Worm (Caenorhabditis elegans) whole organism, young adult: ENCODE data around the gene C47E12.13.

ENCODE experiments used
- B0336.3 ChIP-seq: fragments of 200-800 bp; sonication (Bioruptor generic); IDR thresholded peaks from 2 replicates; pipeline ENCODE4 v1.3.6; 2022; ENCODE audit warnings: missing genetic modification characterization, missing compliant biosample characterization
- C06A6.2 ChIP-seq: fragments of 200-800 bp; sonication (Bioruptor generic); conservative IDR thresholded peaks from 2 replicates; pipeline ENCODE4 v1.3.6; 2022; ENCODE audit warnings: missing genetic modification characterization, missing compliant biosample characterization
- C17E4.6 ChIP-seq: fragments of 200-800 bp; sonication (Bioruptor generic); IDR thresholded peaks from 2 replicates; pipeline ENCODE4 v1.3.6; 2022; ENCODE audit warnings: missing genetic modification reagents, missing genetic modification characterization, missing compliant biosample characterization
- D2030.7 ChIP-seq: fragments of 200-800 bp; sonication (Bioruptor generic); IDR thresholded peaks from 2 replicates; pipeline ENCODE4 v1.3.6; 2022; ENCODE audit warnings: missing genetic modification reagents, missing genetic modification characterization, missing compliant biosample characterization
- F10E7.11 ChIP-seq: sonication (generic microtip); optimal IDR thresholded peaks from 2 replicates; lab custom pipeline; 2017; ENCODE audit warnings: mild to moderate bottlenecking, missing genetic modification characterization, moderate library complexity, missing compliant biosample characterization
- F23B12.7 ChIP-seq: sonication (generic microtip); optimal IDR thresholded peaks from 2 replicates; lab custom pipeline; 2017; ENCODE audit warnings: missing genetic modification characterization, mild to moderate bottlenecking, missing compliant biosample characterization, antibody characterized with exemption, moderate library complexity; ENCODE audit not compliant: insufficient read depth
- F55B11.4 ChIP-seq: sonication (generic microtip); optimal IDR thresholded peaks from 2 replicates; lab custom pipeline; 2016; ENCODE audit warnings: missing compliant biosample characterization, missing genetic modification characterization, borderline replicate concordance; ENCODE audit not compliant: insufficient read depth
- F57A8.1 ChIP-seq: fragments of 200-800 bp; sonication (Bioruptor generic); optimal IDR thresholded peaks from 2 replicates; lab custom pipeline; 2018; ENCODE audit warnings: mild to moderate bottlenecking, missing genetic modification characterization, moderate library complexity, missing compliant biosample characterization
- F57C9.4 ChIP-seq: sonication (generic microtip); optimal IDR thresholded peaks from 2 replicates; lab custom pipeline; 2017; ENCODE audit warnings: mild to moderate bottlenecking, missing genetic modification characterization, missing compliant biosample characterization
- K12H6.12 ChIP-seq: fragments of 200-800 bp; sonication (Bioruptor generic); optimal IDR thresholded peaks from 2 replicates; lab custom pipeline; 2018; ENCODE audit warnings: mild to moderate bottlenecking, missing genetic modification characterization, missing compliant biosample characterization
- Y53G8AR.9 ChIP-seq: fragments of 200-800 bp; sonication (Bioruptor generic); conservative IDR thresholded peaks from 2 replicates; pipeline ENCODE4 v1.3.6; 2022; ENCODE audit warnings: missing genetic modification reagents, missing genetic modification characterization, missing compliant biosample characterization
- Y95B8A.8 ChIP-seq: fragments of 200-800 bp; sonication (Bioruptor generic); IDR thresholded peaks from 2 replicates; pipeline ENCODE4 v1.3.6; 2022; ENCODE audit warnings: missing genetic modification reagents, missing genetic modification characterization, missing compliant biosample characterization
- akir-1 ChIP-seq: fragments of 200-800 bp; sonication (Bioruptor generic); optimal IDR thresholded peaks from 2 replicates; lab custom pipeline; 2018; ENCODE audit warnings: mild to moderate bottlenecking, missing genetic modification characterization, moderate library complexity, missing compliant biosample characterization
- ama-1 ChIP-seq, 3 experiments: fragments of 150-350 bp in 1 of 3; sonication (generic microtip) in 2 of 3; optimal IDR thresholded peaks; 2 replicates each; lab custom pipeline; 2014 to 2018; ENCODE audit warnings: missing biosample characterization in 2 of 3, missing genetic modification characterization in 2 of 3, missing genetic modification reagents in 2 of 3
- atf-7 ChIP-seq: sonication (generic microtip); optimal IDR thresholded peaks from 2 replicates; lab custom pipeline; 2017; ENCODE audit warnings: mild to moderate bottlenecking, missing genetic modification characterization, missing compliant biosample characterization
- attf-3 ChIP-seq: fragments of 200-800 bp; sonication (Bioruptor generic); conservative IDR thresholded peaks from 2 replicates; pipeline ENCODE4 v1.3.6; 2022; ENCODE audit warnings: missing genetic modification reagents, missing genetic modification characterization, missing compliant biosample characterization
- attf-5 ChIP-seq: fragments of 200-800 bp; sonication (Bioruptor generic); optimal IDR thresholded peaks from 2 replicates; lab custom pipeline; 2018; ENCODE audit warnings: mild to moderate bottlenecking, missing genetic modification characterization, missing compliant biosample characterization
- ceh-27 ChIP-seq: fragments of 200-800 bp; sonication (Bioruptor generic); optimal IDR thresholded peaks from 2 replicates; lab custom pipeline; 2018; ENCODE audit warnings: mild to moderate bottlenecking, missing genetic modification characterization, moderate library complexity, missing compliant biosample characterization
- dox-1 ChIP-seq: fragments of 200-800 bp; sonication (Bioruptor generic); IDR thresholded peaks from 2 replicates; pipeline ENCODE4 v1.3.6; 2022; ENCODE audit warnings: missing genetic modification reagents, missing genetic modification characterization, missing compliant biosample characterization
- dpff-1 ChIP-seq: sonication (generic microtip); optimal IDR thresholded peaks from 2 replicates; lab custom pipeline; 2017; ENCODE audit warnings: mild to moderate bottlenecking, missing genetic modification characterization, missing compliant biosample characterization
- egl-44 ChIP-seq: fragments of 200-800 bp; sonication (Bioruptor generic); IDR thresholded peaks from 2 replicates; pipeline ENCODE4 v1.3.6; 2022; ENCODE audit warnings: missing genetic modification reagents, missing genetic modification characterization, missing compliant biosample characterization
- ekl-4 ChIP-seq: fragments of 200-800 bp; sonication (Bioruptor generic); IDR thresholded peaks from 2 replicates; pipeline ENCODE4 v1.3.6; 2022; ENCODE audit warnings: missing genetic modification reagents, missing genetic modification characterization, missing compliant biosample characterization
- ets-4 ChIP-seq: fragments of 200-800 bp; sonication (Bioruptor generic); optimal IDR thresholded peaks from 2 replicates; lab custom pipeline; 2018; ENCODE audit warnings: mild to moderate bottlenecking, missing genetic modification characterization, missing compliant biosample characterization
- fkh-3 ChIP-seq: sonication (generic microtip); optimal IDR thresholded peaks from 2 replicates; lab custom pipeline; 2016; ENCODE audit warnings: mild to moderate bottlenecking, missing genetic modification characterization, missing compliant biosample characterization
- him-1 ChIP-seq: sonication (generic microtip); optimal IDR thresholded peaks from 2 replicates; lab custom pipeline; 2016; ENCODE audit warnings: missing genotype, missing genetic modification reagents, missing genetic modification characterization, missing compliant biosample characterization
- hlh-12 ChIP-seq: sonication (generic microtip); optimal IDR thresholded peaks from 2 replicates; lab custom pipeline; 2016; ENCODE audit warnings: missing genetic modification characterization, missing compliant biosample characterization
- hsf-1 ChIP-seq: fragments of 200-800 bp; sonication (Bioruptor generic); IDR thresholded peaks from 2 replicates; pipeline ENCODE4 v1.3.6; 2022; ENCODE audit warnings: missing genetic modification reagents, missing genetic modification characterization, missing compliant biosample characterization
- let-526 ChIP-seq: fragments of 200-800 bp; sonication (Bioruptor generic); IDR thresholded peaks from 2 replicates; pipeline ENCODE4 v1.3.6; 2022; ENCODE audit warnings: missing genetic modification reagents, missing genetic modification characterization, missing compliant biosample characterization
- let-607 ChIP-seq, 2 experiments: fragments of 200-800 bp in 1 of 2; sonication (Bioruptor generic) in 1 of 2; sonication (generic microtip) in 1 of 2; optimal IDR thresholded peaks; 2 replicates each; lab custom pipeline; 2016 to 2018; ENCODE audit warnings: mild to moderate bottlenecking in 2 of 2, missing compliant biosample characterization in 2 of 2, missing genetic modification characterization in 2 of 2, moderate library complexity in 2 of 2, missing genotype in 1 of 2
- lin-35 ChIP-seq, 3 experiments: fragments of 150-350 bp in 2 of 3; sonication (generic microtip) in 1 of 3; optimal IDR thresholded peaks; 2 replicates each; lab custom pipeline; 2014 to 2018; ENCODE audit warnings: missing biosample characterization in 3 of 3, missing genetic modification characterization in 3 of 3, missing genetic modification reagents in 3 of 3
- lir-1 ChIP-seq: fragments of 200-800 bp; sonication (Bioruptor generic); conservative IDR thresholded peaks from 2 replicates; pipeline ENCODE4 v1.3.6; 2022; ENCODE audit warnings: missing genetic modification reagents, missing genetic modification characterization, missing compliant biosample characterization
- madf-8 ChIP-seq: fragments of 200-800 bp; sonication (Bioruptor generic); conservative IDR thresholded peaks from 2 replicates; pipeline ENCODE4 v1.3.6; 2022; ENCODE audit warnings: missing genetic modification reagents, missing genetic modification characterization, missing compliant biosample characterization
- mes-4 ChIP-seq: sonication (generic microtip); optimal IDR thresholded peaks from 2 replicates; lab custom pipeline; 2016; ENCODE audit warnings: missing genotype, missing genetic modification characterization, missing compliant biosample characterization
- nfya-1 ChIP-seq: sonication (generic microtip); optimal IDR thresholded peaks from 2 replicates; lab custom pipeline; 2017; ENCODE audit warnings: antibody characterized with exemption, missing compliant biosample characterization, missing genetic modification characterization, borderline replicate concordance; ENCODE audit not compliant: insufficient read depth
- nfyb-1 ChIP-seq: fragments of 200-800 bp; sonication (Bioruptor generic); IDR thresholded peaks from 2 replicates; pipeline ENCODE4 v1.3.6; 2022; ENCODE audit warnings: missing genetic modification reagents, missing genetic modification characterization, missing compliant biosample characterization
- nhr-120 ChIP-seq: fragments of 200-800 bp; sonication (Bioruptor generic); IDR thresholded peaks from 2 replicates; pipeline ENCODE4 v1.3.6; 2022; ENCODE audit warnings: missing genetic modification characterization, missing compliant biosample characterization
- nhr-179 ChIP-seq: sonication (generic microtip); optimal IDR thresholded peaks from 2 replicates; lab custom pipeline; 2016; ENCODE audit warnings: mild to moderate bottlenecking, missing genetic modification characterization, missing compliant biosample characterization
- nhr-90 ChIP-seq: sonication (generic microtip); optimal IDR thresholded peaks from 2 replicates; lab custom pipeline; 2016; ENCODE audit warnings: missing genotype, mild to moderate bottlenecking, missing genetic modification characterization, missing compliant biosample characterization
- pha-4 ChIP-seq: fragments of 150-350 bp; sonication (generic microtip); optimal IDR thresholded peaks from 2 replicates; lab custom pipeline; 2014; ENCODE audit warnings: missing biosample characterization, missing genetic modification reagents, missing genetic modification characterization
- snpc-1.1 ChIP-seq: sonication (generic microtip); optimal IDR thresholded peaks from 2 replicates; lab custom pipeline; 2017; ENCODE audit warnings: missing genetic modification characterization, mild to moderate bottlenecking, missing compliant biosample characterization, antibody characterized with exemption, moderate library complexity, missing genotype, missing genetic modification reagents; ENCODE audit not compliant: insufficient read depth
- snpc-1.3 ChIP-seq: sonication (generic microtip); optimal IDR thresholded peaks from 2 replicates; lab custom pipeline; 2017; ENCODE audit warnings: missing genetic modification characterization, mild to moderate bottlenecking, missing compliant biosample characterization, antibody characterized with exemption, moderate library complexity, missing genotype, missing genetic modification reagents; ENCODE audit not compliant: insufficient read depth
- somi-1 ChIP-seq: fragments of 200-800 bp; sonication (Bioruptor generic); optimal IDR thresholded peaks from 2 replicates; lab custom pipeline; 2018; ENCODE audit warnings: mild to moderate bottlenecking, missing genetic modification characterization, missing compliant biosample characterization
- xnd-1 ChIP-seq: sonication (generic microtip); optimal IDR thresholded peaks from 2 replicates; lab custom pipeline; 2016; ENCODE audit warnings: missing genotype, missing genetic modification reagents, missing genetic modification characterization, missing compliant biosample characterization
- zim-3 ChIP-seq: sonication (generic microtip); optimal IDR thresholded peaks from 2 replicates; lab custom pipeline; 2017; ENCODE audit warnings: mild to moderate bottlenecking, missing genetic modification characterization, moderate library complexity, missing compliant biosample characterization
- ztf-18 ChIP-seq: sonication (generic microtip); optimal IDR thresholded peaks from 2 replicates; lab custom pipeline; 2016; ENCODE audit warnings: missing genotype, mild to moderate bottlenecking, missing genetic modification characterization, missing compliant biosample characterization
- ztf-26 ChIP-seq: sonication (generic microtip); optimal IDR thresholded peaks from 2 replicates; lab custom pipeline; 2017; ENCODE audit warnings: missing genetic modification characterization, missing compliant biosample characterization
- ztf-28 ChIP-seq: fragments of 200-800 bp; sonication (Bioruptor generic); IDR thresholded peaks from 2 replicates; pipeline ENCODE4 v1.3.6; 2022; ENCODE audit warnings: missing genetic modification reagents, missing genetic modification characterization, missing compliant biosample characterization

C47E12.13 gene

ce11 chrIV:9994895-9995394, 11.7 kb downstream of the C47E12.13 start, which contains the start of gene uba-1 (continued):
- TF ChIP-seq C17E4.6 (GFP tag; lab: Robert Waterston, UW) = peak; percentile 77
- no peak for TF ChIP-seq snpc-1.1 (tag; lab: Kevin White, UChicago)
- TF ChIP-seq zim-3 (tag; lab: Kevin White, UChicago) = no peak
- no peak for TF ChIP-seq nfya-1 (tag; lab: Kevin White, UChicago)
- peak; percentile 94 for TF ChIP-seq B0336.3 (GFP tag; lab: Robert Waterston, UW)
- peak; percentile 48 for TF ChIP-seq atf-7 (tag; lab: Kevin White, UChicago)
- peak; percentile 46 for TF ChIP-seq ceh-27 (GFP tag; lab: Kevin White, UChicago)
- TF ChIP-seq F57A8.1 (GFP tag; lab: Kevin White, UChicago) = no peak
- no peak for TF ChIP-seq akir-1 (GFP tag; lab: Kevin White, UChicago)
- TF ChIP-seq nhr-120 (GFP tag; lab: Robert Waterston, UW) = no peak
- TF ChIP-seq ekl-4 (GFP tag; lab: Robert Waterston, UW) = peak; percentile 71; the same call in 1 of the 2 replicates
- no peak for TF ChIP-seq K12H6.12 (tag; lab: Kevin White, UChicago)
- no peak for TF ChIP-seq fkh-3 (tag; lab: Kevin White, UChicago)
- TF ChIP-seq him-1 (tag; lab: Kevin White, UChicago) = no peak
- peak; percentile 13 to 77 (median 48) for TF ChIP-seq lin-35 (GFP tag; optimal IDR thresholded peaks at IDR 0.05; lab: Kevin White, UChicago)
- peak; percentile 14 for TF ChIP-seq snpc-1.3 (tag; lab: Kevin White, UChicago)
- no peak for TF ChIP-seq nhr-179 (tag; lab: Kevin White, UChicago)
- TF ChIP-seq F10E7.11 (tag; lab: Kevin White, UChicago) = no peak
- TF ChIP-seq somi-1 = no peak
- TF ChIP-seq let-526 (GFP tag; lab: Robert Waterston, UW) = no peak
- TF ChIP-seq C06A6.2 (GFP tag; lab: Robert Waterston, UW) = no peak; the same call in 1 of the 2 replicates
- TF ChIP-seq xnd-1 (tag; lab: Kevin White, UChicago) = peak; percentile 75
- peak; percentile 45 for TF ChIP-seq attf-5 (GFP tag; lab: Kevin White, UChicago)
- peak; percentile 90 for TF ChIP-seq madf-8 (GFP tag; lab: Robert Waterston, UW)
- peak; percentile 59 for TF ChIP-seq F23B12.7 (tag; lab: Kevin White, UChicago)
- TF ChIP-seq D2030.7 (GFP tag; lab: Robert Waterston, UW) = peak; percentile 68
- TF ChIP-seq ztf-26 (tag; lab: Kevin White, UChicago) = no peak
- TF ChIP-seq ztf-28 = no peak
- TF ChIP-seq F55B11.4 = no peak
- peak; percentile 85 for TF ChIP-seq nfyb-1
- TF ChIP-seq hsf-1 (GFP tag; lab: Robert Waterston, UW) = peak; percentile 97
- TF ChIP-seq mes-4 (tag; lab: Kevin White, UChicago) = no peak
- TF ChIP-seq let-607 (tag; optimal IDR thresholded peaks at IDR 0.05; lab: Kevin White, UChicago) = peak; percentile 24 to 30
- TF ChIP-seq dox-1 (GFP tag; lab: Robert Waterston, UW) = peak; percentile 76
- no peak for TF ChIP-seq ztf-18 (tag; lab: Kevin White, UChicago)
- TF ChIP-seq hlh-12 (tag; lab: Kevin White, UChicago) = no peak
- peak; percentile 89 for TF ChIP-seq Y53G8AR.9 (GFP tag; lab: Robert Waterston, UW)
- no peak; the same call in 1 of the 2 replicates for TF ChIP-seq lir-1
- no peak for TF ChIP-seq dpff-1 (tag; lab: Kevin White, UChicago)
- TF ChIP-seq nhr-90 (tag; lab: Kevin White, UChicago) = peak; percentile 13
- no peak for TF ChIP-seq Y95B8A.8 (GFP tag; lab: Robert Waterston, UW)
- TF ChIP-seq F57C9.4 (tag; lab: Kevin White, UChicago) = no peak
- no peak for TF ChIP-seq egl-44
- no peak for TF ChIP-seq pha-4 (tag; lab: Kevin White, UChicago)
- no peak for TF ChIP-seq ets-4 (GFP tag; lab: Kevin White, UChicago)
- TF ChIP-seq attf-3 (GFP tag; lab: Robert Waterston, UW) = no peak
- no peak for TF ChIP-seq ama-1 (optimal IDR thresholded peaks at IDR 0.05; lab: Kevin White, UChicago)
- peak; percentile 28 to 37 for TF ChIP-seq ama-1 (GFP tag; optimal IDR thresholded peaks at IDR 0.05; lab: Kevin White, UChicago)
